Worm (Caenorhabditis elegans): ENCODE measurements around the gene C24A3.9.

C24A3.9 gene

ce11 chrX:9023816-9024215 is 13.5 kb upstream of the C24A3.9 start:
- no peak for TF ChIP-seq sem-4 (tag; optimal IDR thresholded peaks at IDR 0.05)
- TF ChIP-seq elt-1 (tag; optimal IDR thresholded peaks at IDR 0.05), result no peak
- no peak for TF ChIP-seq blmp-1 (tag; optimal IDR thresholded peaks at IDR 0.05; ENCODE audit: insufficient read depth)
- TF ChIP-seq nhr-129 (tag; optimal IDR thresholded peaks at IDR 0.05), result no peak
- TF ChIP-seq unc-62 (GFP tag; optimal IDR thresholded peaks at IDR 0.05), result no peak
- no peak for TF ChIP-seq F13H6.1 (tag; optimal IDR thresholded peaks at IDR 0.05)
- TF ChIP-seq ceh-82 (tag; optimal IDR thresholded peaks at IDR 0.05), result no peak
- TF ChIP-seq R02D3.7 (tag; optimal IDR thresholded peaks at IDR 0.05), result no peak

- no peak for TF ChIP-seq lin-39 (tag; optimal IDR thresholded peaks at IDR 0.05)
- TF ChIP-seq nhr-12 (tag; optimal IDR thresholded peaks at IDR 0.05), result no peak
- TF ChIP-seq mbf-1 (tag; optimal IDR thresholded peaks at IDR 0.05), result no peak
- no peak for TF ChIP-seq ceh-82 (tag; optimal IDR thresholded peaks at IDR 0.05)
- TF ChIP-seq ZK546.5 (tag; optimal IDR thresholded peaks at IDR 0.05), result no peak
Observed at ce11 chrX:9022779-9023178, 12.5 kb upstream of the C24A3.9 start, which contains the start of gene T25B6.6. TSS of gene T25B6.6 (minus strand) at chrX:9022879.

ce11 chrX:9021645-9022044 is 11.3 kb upstream of the C24A3.9 start, which contains the start of gene T25B6.5:
TSS of gene T25B6.5 (minus strand) at chrX:9021745.
- TF ChIP-seq nhr-21 (tag; optimal IDR thresholded peaks at IDR 0.05) (no peak), nhr-12 (tag; optimal IDR thresholded peaks at IDR 0.05) (no peak), ceh-82 (tag; optimal IDR thresholded peaks at IDR 0.05) (no peak), lin-39 (tag; optimal IDR thresholded peaks at IDR 0.05) (no peak), unc-62 (GFP tag; optimal IDR thresholded peaks at IDR 0.05) (no peak), crh-2 (tag; optimal IDR thresholded peaks at IDR 0.05) (no peak), ztf-11 (tag; optimal IDR thresholded peaks at IDR 0.05) (no peak), ZK546.5 (tag; optimal IDR thresholded peaks at IDR 0.05) (no peak), unc-39 (tag; optimal IDR thresholded peaks at IDR 0.05) (no peak), zag-1 (tag; optimal IDR thresholded peaks at IDR 0.05) (no peak), sma-9 (GFP tag; optimal IDR thresholded peaks at IDR 0.05) (no peak), sma-9 (tag; optimal IDR thresholded peaks at IDR 0.05) (no peak), nhr-129 (tag; optimal IDR thresholded peaks at IDR 0.05) (no peak), elt-1 (tag; optimal IDR thresholded peaks at IDR 0.05) (no peak), fos-1 (tag; optimal IDR thresholded peaks at IDR 0.05) (no peak), ceh-16 (tag; optimal IDR thresholded peaks at IDR 0.05) (no peak), gmeb-1 (tag; optimal IDR thresholded peaks at IDR 0.05) (no peak)

ce11 chrX:9015420-9015819 is 5.1 kb upstream of the C24A3.9 start, which contains the start of gene T25B6.4:
TSS of gene T25B6.4 (plus strand) at chrX:9015720.
- TF ChIP-seq nhr-25 (tag; optimal IDR thresholded peaks at IDR 0.05) (no peak), nhr-10 (tag; optimal IDR thresholded peaks at IDR 0.05) (no peak), mbf-1 (tag; optimal IDR thresholded peaks at IDR 0.05) (no peak), crh-2 (tag; optimal IDR thresholded peaks at IDR 0.05) (no peak), ZK546.5 (tag; optimal IDR thresholded peaks at IDR 0.05) (no peak), C34F6.9 (tag; optimal IDR thresholded peaks at IDR 0.05) (no peak), sma-9 (GFP tag; optimal IDR thresholded peaks at IDR 0.05) (no peak), sma-9 (tag; optimal IDR thresholded peaks at IDR 0.05) (no peak), nhr-237 (tag; optimal IDR thresholded peaks at IDR 0.05) (no peak), ceh-16 (tag; optimal IDR thresholded peaks at IDR 0.05) (no peak), dmd-4 (tag; optimal IDR thresholded peaks at IDR 0.05) (no peak)

ce11 chrX:9014451-9014850 is 4.1 kb upstream of the C24A3.9 start:
- TF ChIP-seq nhr-25 (tag; optimal IDR thresholded peaks at IDR 0.05), result no peak
- TF ChIP-seq peb-1 (tag; optimal IDR thresholded peaks at IDR 0.05), result no peak
- no peak for TF ChIP-seq nhr-6 (tag; optimal IDR thresholded peaks at IDR 0.05)
- TF ChIP-seq ztf-1 (GFP tag; conservative IDR thresholded peaks at IDR 0.05), result no peak
- no peak for TF ChIP-seq nhr-237 (tag; optimal IDR thresholded peaks at IDR 0.05)
- TF ChIP-seq unc-62 (GFP tag; optimal IDR thresholded peaks at IDR 0.05), result no peak
- no peak for TF ChIP-seq ama-1 (optimal IDR thresholded peaks at IDR 0.05)
- no peak for TF ChIP-seq nhr-77 (tag; optimal IDR thresholded peaks at IDR 0.05)
- TF ChIP-seq unc-39 (tag; optimal IDR thresholded peaks at IDR 0.05), result no peak
- TF ChIP-seq fos-1 (tag; optimal IDR thresholded peaks at IDR 0.05), result no peak
- TF ChIP-seq lin-11 (tag; optimal IDR thresholded peaks at IDR 0.05), result no peak
- TF ChIP-seq lsy-2 (tag; optimal IDR thresholded peaks at IDR 0.05), result no peak

ce11 chrX:9011471-9011870 is 1.2 kb upstream of the C24A3.9 start:
- TF ChIP-seq alr-1 (tag; optimal IDR thresholded peaks at IDR 0.05) (no peak), fos-1 (tag; optimal IDR thresholded peaks at IDR 0.05) (no peak), C34F6.9 (tag; optimal IDR thresholded peaks at IDR 0.05) (no peak), unc-62 (GFP tag; optimal IDR thresholded peaks at IDR 0.05) (no peak), F13H6.1 (tag; optimal IDR thresholded peaks at IDR 0.05) (no peak), ztf-11 (tag; optimal IDR thresholded peaks at IDR 0.05) (no peak), ztf-1 (GFP tag; conservative IDR thresholded peaks at IDR 0.05) (no peak), nhr-11 (tag; optimal IDR thresholded peaks at IDR 0.05) (no peak), nhr-21 (tag; optimal IDR thresholded peaks at IDR 0.05) (no peak), nhr-77 (tag; optimal IDR thresholded peaks at IDR 0.05) (no peak), lin-39 (tag; optimal IDR thresholded peaks at IDR 0.05) (no peak), egl-27 (tag; optimal IDR thresholded peaks at IDR 0.05) (no peak), R02D3.7 (tag; optimal IDR thresholded peaks at IDR 0.05) (no peak), mdl-1 (tag; optimal IDR thresholded peaks at IDR 0.05) (no peak), lin-11 (tag; optimal IDR thresholded peaks at IDR 0.05) (no peak)

Data from whole organism, L2 larva.